Fruit fly (Drosophila melanogaster): Measurements from ENCODE around the gene RpS19b.

The RpS19b gene

DNA sequence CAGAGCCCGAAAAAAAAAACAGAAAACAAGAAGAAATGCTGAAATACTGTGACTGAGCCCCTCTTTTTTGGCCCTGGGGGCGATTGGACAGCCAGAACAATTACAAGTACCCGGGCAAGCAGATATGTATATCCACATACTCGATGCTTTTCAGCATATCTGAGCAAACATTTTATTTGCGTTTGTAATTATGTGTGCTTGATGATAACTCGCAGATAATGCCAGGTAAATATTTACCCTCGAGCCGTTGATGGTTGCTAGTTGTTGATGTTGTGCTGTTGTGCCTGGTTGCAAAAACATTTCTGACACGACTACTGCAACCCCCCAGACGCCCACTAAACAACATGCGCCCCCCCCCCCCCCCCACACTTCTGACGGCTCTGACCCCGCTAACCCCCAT, 14.0 kb downstream of the RpS19b start:
- TF ChIP-seq H2.0 (GFP tag; IDR thresholded peaks at IDR 0.05) = no peak
- no peak for TF ChIP-seq CG2875 (GFP tag; optimal IDR thresholded peaks at IDR 0.05)
- TF ChIP-seq CG18476 (GFP tag; optimal IDR thresholded peaks at IDR 0.05) = no peak
- peak; percentile 15; the same call in 1 of the 2 replicates for TF ChIP-seq CG4360 (GFP tag; IDR thresholded peaks at IDR 0.05)
- no peak for TF ChIP-seq CG9932 (GFP tag; IDR thresholded peaks at IDR 0.05)
- TF ChIP-seq Jarid2 (GFP tag; optimal IDR thresholded peaks at IDR 0.05) = peak; percentile 36
- TF ChIP-seq CG12744 (GFP tag; optimal IDR thresholded peaks at IDR 0.05) = no peak
- TF ChIP-seq Lhr (GFP tag; optimal IDR thresholded peaks at IDR 0.05) = no peak
- TF ChIP-seq CG3065 (GFP tag; optimal IDR thresholded peaks at IDR 0.05) = no peak
- no peak for TF ChIP-seq CG2120 (GFP tag; optimal IDR thresholded peaks at IDR 0.05)
- TF ChIP-seq bab2 (GFP tag; optimal IDR thresholded peaks at IDR 0.05) = no peak
- TF ChIP-seq lab (GFP tag; optimal IDR thresholded peaks at IDR 0.05) = peak; percentile 85
- no peak for TF ChIP-seq eyg (GFP tag; optimal IDR thresholded peaks at IDR 0.05)
- TF ChIP-seq CG10267 (tag; optimal IDR thresholded peaks at IDR 0.05) = no peak
- no peak for TF ChIP-seq Poxn (GFP tag; IDR thresholded peaks at IDR 0.05)
- no peak for TF ChIP-seq ewg (GFP tag; optimal IDR thresholded peaks at IDR 0.05)
- TF ChIP-seq CG43689 (GFP tag; IDR thresholded peaks at IDR 0.05) = no peak
- TF ChIP-seq so (GFP tag; IDR thresholded peaks at IDR 0.05) = peak; percentile 39; the same call in 2 of the 3 replicates
- no peak for TF ChIP-seq CG1602 (GFP tag; optimal IDR thresholded peaks at IDR 0.05)
- no peak for TF ChIP-seq pfk (GFP tag; optimal IDR thresholded peaks at IDR 0.05)
- TF ChIP-seq CG11560 (tag; IDR thresholded peaks at IDR 0.05) = no peak
- TF ChIP-seq luna (GFP tag; optimal IDR thresholded peaks at IDR 0.05) = no peak
- peak; percentile 56 for TF ChIP-seq CG12219 (GFP tag; optimal IDR thresholded peaks at IDR 0.05)
- TF ChIP-seq Doc2 (GFP tag; IDR thresholded peaks at IDR 0.05) = no peak
- no peak for TF ChIP-seq Dp (GFP tag; optimal IDR thresholded peaks at IDR 0.05)
- no peak for TF ChIP-seq NC2β (GFP tag; optimal IDR thresholded peaks at IDR 0.05)
- peak; percentile 50 for TF ChIP-seq CG15269 (tag; optimal IDR thresholded peaks at IDR 0.05)
- no peak for TF ChIP-seq tx (GFP tag; optimal IDR thresholded peaks at IDR 0.05)
- TF ChIP-seq dmrt99B (tag; optimal IDR thresholded peaks at IDR 0.05) = peak; percentile 52
- peak; percentile 85 for TF ChIP-seq Fer1 (GFP tag; optimal IDR thresholded peaks at IDR 0.05)
- TF ChIP-seq grau (tag; optimal IDR thresholded peaks at IDR 0.05) = no peak
- TF ChIP-seq CG14965 (GFP tag; optimal IDR thresholded peaks at IDR 0.05; ENCODE audit: borderline replicate concordance) = no peak
- TF ChIP-seq CG7556 (GFP tag; optimal IDR thresholded peaks at IDR 0.05) = peak; percentile 29
- TF ChIP-seq Oli (tag; optimal IDR thresholded peaks at IDR 0.05) = no peak
- no peak for TF ChIP-seq Ravus (GFP tag; IDR thresholded peaks at IDR 0.05)
- TF ChIP-seq HLH3B (GFP tag; IDR thresholded peaks at IDR 0.05) = peak; percentile 24; the same call in 1 of the 2 replicates
- peak; percentile 37 for TF ChIP-seq bigmax (GFP tag; optimal IDR thresholded peaks at IDR 0.05)
- no peak for TF ChIP-seq vnd (GFP tag; IDR thresholded peaks at IDR 0.05; ENCODE audit: partially characterized antibody)
- no peak for TF ChIP-seq Usf (GFP tag; optimal IDR thresholded peaks at IDR 0.05)
- no peak for TF ChIP-seq CkIIα-i1 (GFP tag; IDR thresholded peaks at IDR 0.05)
- TF ChIP-seq al (GFP tag; IDR thresholded peaks at IDR 0.05) = no peak
- no peak for TF ChIP-seq NFAT (GFP tag; IDR thresholded peaks at IDR 0.05)
- TF ChIP-seq Camta (GFP tag; optimal IDR thresholded peaks at IDR 0.05) = no peak
- peak; percentile 85 for TF ChIP-seq CG12071 (GFP tag; optimal IDR thresholded peaks at IDR 0.05)
- TF ChIP-seq CG6813 (GFP tag; optimal IDR thresholded peaks at IDR 0.05) = peak; percentile 80
- TF ChIP-seq CG1233 (GFP tag; optimal IDR thresholded peaks at IDR 0.05) = peak; percentile 62
- no peak for TF ChIP-seq Antp (GFP tag; optimal IDR thresholded peaks at IDR 0.05)
- no peak for TF ChIP-seq Hsf (GFP tag; optimal IDR thresholded peaks at IDR 0.05)
- no peak; the same call in 1 of the 2 replicates for TF ChIP-seq lmd (GFP tag; IDR thresholded peaks at IDR 0.05)
- TF ChIP-seq CG8924 (tag; optimal IDR thresholded peaks at IDR 0.05) = peak; percentile 38
- TF ChIP-seq Myb (GFP tag; optimal IDR thresholded peaks at IDR 0.05) = no peak
- no peak for TF ChIP-seq ftz-f1 (GFP tag; optimal IDR thresholded peaks at IDR 0.05)
